Worm (Caenorhabditis elegans): Measurements from ENCODE around the gene W01G7.4.

W01G7.4 gene

DNA sequence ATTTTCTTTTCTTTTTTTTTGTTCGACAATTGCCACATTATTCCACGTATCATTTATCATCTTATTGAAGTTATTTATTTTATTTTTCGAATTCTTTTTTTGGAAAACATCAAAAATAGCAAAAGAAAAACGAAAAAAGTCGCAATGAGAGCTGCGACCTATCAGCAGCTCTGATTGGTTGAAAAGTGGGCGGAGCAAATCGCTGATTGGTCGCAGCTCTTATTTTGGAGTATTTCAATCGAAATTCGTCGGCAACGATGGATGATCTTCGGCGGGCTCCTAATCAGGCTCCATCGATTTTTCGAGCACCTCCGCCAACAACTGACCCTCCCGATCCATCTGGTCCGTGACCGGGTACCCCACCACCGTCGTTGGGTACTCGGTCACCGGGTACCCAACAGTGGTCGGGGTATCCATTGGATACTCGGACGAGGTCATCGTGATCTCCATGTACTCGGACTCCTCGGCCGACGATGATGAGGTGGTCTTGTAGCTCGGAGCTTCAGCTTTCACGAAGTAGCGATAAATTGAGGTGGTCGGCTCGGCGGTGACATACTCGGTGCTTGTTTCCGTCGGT lies 29.3 kb downstream of the W01G7.4 start:
- no peak for TF ChIP-seq unc-62 (GFP tag; optimal IDR thresholded peaks at IDR 0.05)

DNA sequence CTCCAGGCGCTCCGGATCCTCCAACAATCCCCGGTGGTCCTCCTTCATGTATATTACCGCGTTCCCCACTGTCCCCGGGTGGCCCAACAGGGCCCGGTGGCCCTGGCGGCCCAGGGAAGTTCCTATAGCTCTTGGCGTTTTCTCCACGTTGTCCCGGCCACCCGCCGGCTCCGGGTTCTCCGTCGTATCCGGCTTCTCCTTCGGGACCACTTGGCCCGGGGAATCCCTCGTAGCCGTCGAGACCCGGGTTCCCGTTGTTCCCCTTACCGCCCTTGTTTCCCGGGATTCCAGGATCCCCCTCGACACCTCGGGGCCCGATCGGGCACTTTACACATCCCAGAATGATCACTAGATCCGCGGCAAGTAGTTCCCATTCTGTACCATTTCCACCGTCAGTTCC lies 30.6 kb downstream of the W01G7.4 start:
- TF ChIP-seq unc-62 (GFP tag; optimal IDR thresholded peaks at IDR 0.05): no peak

DNA sequence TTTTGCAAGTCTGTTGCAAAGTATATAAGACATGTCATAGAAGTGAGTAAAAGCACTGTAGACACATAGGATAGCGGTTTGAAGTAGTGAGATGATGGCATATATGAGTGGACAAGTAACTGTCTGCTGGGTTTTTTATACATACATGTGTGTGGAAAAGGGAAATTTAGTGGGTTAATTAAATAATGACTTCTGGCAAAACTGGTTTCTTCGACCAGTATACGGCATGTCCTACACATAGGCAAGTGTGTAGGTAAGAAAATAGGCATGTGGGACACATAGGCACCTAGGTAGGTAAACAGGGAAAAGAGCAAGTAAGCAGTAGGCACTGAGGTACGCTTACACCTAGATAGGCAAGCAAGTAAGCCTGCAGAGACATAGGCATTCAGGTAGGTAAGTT lies 34.1 kb downstream of the W01G7.4 start, which contains the start of gene col-87:
TSS of gene col-87 (minus strand) at position 101 of the 400 bp plus-strand sequence.
- TF ChIP-seq unc-62 (GFP tag; optimal IDR thresholded peaks at IDR 0.05): no peak

DNA sequence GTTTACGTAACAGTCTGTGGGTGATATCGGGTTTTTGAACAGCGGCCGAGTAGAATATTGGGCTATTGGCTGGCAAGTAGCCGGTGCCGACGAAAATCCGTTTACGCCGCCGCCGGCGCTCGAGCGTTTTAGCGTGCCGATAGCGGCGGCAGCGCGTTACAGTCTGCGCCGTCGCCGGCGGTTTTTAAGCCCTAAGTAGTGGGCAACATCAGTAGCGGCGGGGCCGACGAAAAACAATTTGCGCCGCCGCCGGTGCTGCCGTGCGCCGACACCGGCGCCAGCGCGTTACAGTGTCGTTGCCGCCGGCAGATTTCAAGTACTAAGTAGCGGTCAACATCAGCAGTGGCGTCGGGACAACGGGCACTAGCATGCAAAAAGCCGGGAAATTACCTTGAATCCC lies 35.3 kb downstream of the W01G7.4 start:
- TF ChIP-seq unc-62 (GFP tag; optimal IDR thresholded peaks at IDR 0.05): no peak

DNA sequence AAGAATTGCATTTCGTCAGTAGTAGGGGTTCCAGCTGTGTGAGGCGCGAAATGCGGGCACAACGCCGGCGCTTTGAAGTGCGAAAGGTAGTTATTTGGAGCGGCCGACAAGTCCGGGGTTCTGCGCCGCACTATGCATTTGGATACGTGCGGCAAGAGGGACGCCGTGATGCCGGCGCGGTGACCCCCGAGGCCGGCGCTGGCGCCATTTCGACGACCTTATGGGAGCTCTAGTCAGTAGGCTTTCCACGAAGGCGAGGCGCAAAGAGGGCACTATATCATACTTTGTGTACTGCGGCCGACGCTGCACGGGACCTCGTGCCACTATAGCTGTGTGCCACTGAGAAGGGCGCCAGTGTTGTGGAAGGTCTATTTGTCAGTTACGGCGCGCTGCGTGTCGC lies 36.3 kb downstream of the W01G7.4 start:
- TF ChIP-seq unc-62 (GFP tag; optimal IDR thresholded peaks at IDR 0.05): no peak

DNA sequence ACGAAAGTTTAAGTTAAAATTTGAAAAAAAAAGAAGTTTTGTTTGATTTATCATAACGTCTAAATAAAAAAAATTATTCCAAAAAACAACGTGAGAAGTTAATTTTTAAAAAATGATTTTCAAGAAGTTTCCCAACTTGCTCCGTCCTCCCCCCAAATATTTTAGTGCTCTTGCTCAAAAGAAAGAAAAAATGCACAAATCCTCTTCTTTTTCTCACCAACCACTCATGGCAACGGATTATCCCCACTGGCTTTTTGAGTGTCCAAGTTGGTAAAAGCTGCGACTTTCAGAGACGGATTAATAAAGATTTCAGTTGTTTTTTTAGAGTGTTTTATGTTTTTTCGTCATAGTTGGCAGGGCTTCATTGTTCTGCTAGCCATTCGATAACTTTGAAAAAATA lies 37.0 kb downstream of the W01G7.4 start, which contains the start of gene Y39G8C.2:
TSS of gene Y39G8C.2 (minus strand) at position 101 of the 400 bp plus-strand sequence.
- TF ChIP-seq unc-62 (GFP tag; optimal IDR thresholded peaks at IDR 0.05): no peak

DNA sequence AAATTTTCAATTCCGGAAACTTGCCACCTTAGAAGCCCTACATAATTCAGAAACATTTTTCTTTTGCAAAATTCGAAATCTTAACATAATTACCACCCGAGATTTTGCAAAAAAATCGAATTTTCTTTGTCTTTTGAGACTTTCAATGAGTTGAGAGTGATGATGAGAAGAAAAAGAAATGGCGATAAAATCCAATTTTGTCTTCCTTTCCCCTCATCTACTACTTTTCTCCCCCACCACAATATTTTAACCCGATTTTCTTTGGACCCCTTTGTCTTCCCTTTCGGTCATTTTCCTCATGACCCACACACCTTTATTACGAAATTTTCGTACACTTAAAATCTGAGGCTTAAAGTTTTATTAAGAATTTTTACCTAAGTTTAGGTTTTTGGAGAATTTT lies 37.8 kb downstream of the W01G7.4 start:
- no peak for TF ChIP-seq unc-62 (GFP tag; optimal IDR thresholded peaks at IDR 0.05)

DNA sequence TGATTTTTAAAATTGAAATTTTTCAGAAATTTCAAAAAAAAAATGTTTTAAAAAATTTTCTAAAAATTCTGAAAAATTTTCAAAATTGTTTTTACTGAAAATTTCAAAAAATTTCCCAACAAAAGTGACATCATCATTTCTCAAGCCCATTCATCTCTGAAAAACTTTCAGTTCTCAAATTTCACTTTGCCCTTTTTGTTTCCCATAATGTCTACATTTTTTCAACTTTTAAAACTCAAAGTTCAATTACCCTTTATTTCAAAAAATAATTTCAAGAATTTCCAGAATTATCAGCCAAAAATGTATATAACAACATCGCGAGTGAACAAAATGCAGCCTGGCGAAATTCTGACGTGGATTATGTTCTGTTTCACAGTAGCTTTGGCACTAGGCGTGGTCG lies 40.4 kb downstream of the W01G7.4 start, which contains the start of gene bkip-1:
TSS of gene bkip-1 (plus strand) at position 301 of the 400 bp plus-strand sequence.
- TF ChIP-seq unc-62 (GFP tag; optimal IDR thresholded peaks at IDR 0.05): no peak

DNA sequence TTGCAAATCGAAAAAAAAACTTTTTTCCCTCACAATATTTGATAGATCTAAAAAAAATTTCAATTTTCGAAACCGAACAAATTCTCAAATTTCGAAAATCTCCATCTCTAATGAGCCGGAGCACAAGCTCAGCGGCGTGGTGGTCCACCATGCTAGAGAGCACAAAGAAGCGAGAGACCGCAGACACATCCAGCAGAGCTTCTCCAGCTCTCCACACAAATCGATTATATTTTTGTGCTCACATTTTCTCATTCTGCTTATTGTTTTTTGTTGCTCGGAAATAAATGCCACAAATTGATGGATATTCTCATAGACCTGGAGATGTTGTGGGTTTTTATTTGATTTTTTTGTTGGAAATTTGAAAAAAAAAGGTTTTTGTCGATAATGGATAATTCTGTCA lies 41.6 kb downstream of the W01G7.4 start:
- no peak for TF ChIP-seq unc-62 (GFP tag; optimal IDR thresholded peaks at IDR 0.05)

DNA sequence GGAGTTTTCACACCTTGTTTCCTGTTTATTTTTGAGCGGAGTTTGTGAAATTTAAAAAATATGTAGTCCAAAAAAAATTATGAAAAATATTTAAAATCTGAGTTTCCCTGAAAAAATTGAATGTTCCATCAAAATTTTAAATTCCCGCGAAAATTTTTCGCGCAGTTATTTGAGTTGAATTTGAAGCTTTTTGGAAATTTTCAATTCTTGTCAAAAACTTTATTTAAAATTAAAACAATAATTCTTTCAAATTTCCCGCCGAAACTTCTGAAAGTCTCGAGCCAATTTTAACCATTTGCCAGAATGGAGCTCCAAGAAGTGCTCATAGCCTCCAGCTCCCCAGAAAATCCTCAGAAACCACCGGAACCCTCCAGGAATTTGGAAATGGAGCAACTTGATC lies 43.9 kb downstream of the W01G7.4 start, which contains the start of gene gur-4:
TSS of gene gur-4 (plus strand) at position 301 of the 400 bp plus-strand sequence.
- TF ChIP-seq unc-62 (GFP tag; optimal IDR thresholded peaks at IDR 0.05): no peak

DNA sequence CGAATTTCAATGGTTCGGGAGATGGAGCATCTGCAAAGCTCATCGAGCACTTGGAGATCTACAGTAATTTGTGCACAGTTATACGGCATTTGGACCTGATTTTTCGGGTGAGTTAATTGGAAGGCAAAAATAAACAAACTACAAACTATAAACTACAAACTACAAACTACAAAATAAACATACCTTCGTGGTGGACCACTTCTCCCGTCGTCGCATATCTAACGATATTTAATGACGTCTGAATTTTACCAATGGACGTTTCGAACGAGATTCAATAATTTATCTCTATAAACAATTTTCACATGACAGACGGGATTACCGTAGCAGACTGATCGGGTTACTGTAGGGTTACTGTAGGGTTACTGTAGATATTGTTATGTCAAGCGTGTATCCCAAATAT lies 45.6 kb downstream of the W01G7.4 start:
- TF ChIP-seq unc-62 (GFP tag; optimal IDR thresholded peaks at IDR 0.05): no peak

DNA sequence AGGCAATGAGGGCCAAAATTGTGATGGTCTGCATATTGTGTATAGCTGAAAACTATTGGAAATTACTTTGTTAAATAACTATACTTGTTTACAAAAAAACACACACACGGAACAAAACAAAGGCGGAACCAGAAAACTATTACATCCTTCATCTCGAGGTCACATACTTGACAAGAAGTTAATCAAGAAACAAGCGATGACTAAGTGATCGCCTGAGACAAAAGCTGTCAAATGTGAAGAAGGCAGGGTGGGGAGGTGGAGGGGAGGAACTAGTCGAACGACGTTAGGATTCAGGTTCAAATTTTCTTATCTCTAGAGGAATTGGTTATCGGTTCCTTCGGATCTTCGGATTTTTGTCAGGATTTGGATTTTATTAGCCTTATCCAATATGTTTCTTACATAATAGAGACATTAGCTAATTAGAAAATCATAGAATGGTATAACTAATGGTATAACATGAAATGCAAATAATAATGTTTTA lies 48.7 kb downstream of the W01G7.4 start, which contains the start of gene cpg-7:
TSS of gene cpg-7 (minus strand) at position 51 of the 481 bp plus-strand sequence.
- no peak for TF ChIP-seq unc-62 (GFP tag; optimal IDR thresholded peaks at IDR 0.05)

Data from whole organism, dauer.